Worm (Caenorhabditis elegans) whole organism, early embryonic: Measurements from ENCODE around the gene C39H7.4.

Experiments
- B0310.2 ChIP-seq: sonication (generic microtip); optimal IDR thresholded peaks from 2 replicates; lab custom pipeline; 2016; ENCODE audit warnings: mild to moderate bottlenecking, missing genetic modification characterization, missing compliant biosample characterization
- F13C5.2 ChIP-seq: sonication (generic microtip); optimal IDR thresholded peaks from 2 replicates; lab custom pipeline; 2017; ENCODE audit warnings: mild to moderate bottlenecking, missing genetic modification characterization, inconsistent platforms, missing compliant biosample characterization
- aly-1 ChIP-seq: sonication (generic microtip); optimal IDR thresholded peaks from 2 replicates; lab custom pipeline; 2016; ENCODE audit warnings: missing genetic modification characterization, missing compliant biosample characterization
- ama-1 ChIP-seq: fragments of 150-350 bp; optimal IDR thresholded peaks from 2 replicates; lab custom pipeline; 2014
- ceh-13 ChIP-seq: fragments of 200-800 bp; sonication (Bioruptor generic); optimal IDR thresholded peaks from 2 replicates; lab custom pipeline; 2018; ENCODE audit warnings: mild to moderate bottlenecking, missing genetic modification characterization, missing compliant biosample characterization
- ceh-36 ChIP-seq: sonication (generic microtip); optimal IDR thresholded peaks from 2 replicates; lab custom pipeline; 2016; ENCODE audit warnings: missing genetic modification characterization, inconsistent platforms, missing compliant biosample characterization
- ets-7 ChIP-seq: sonication (generic microtip); optimal IDR thresholded peaks from 2 replicates; lab custom pipeline; 2016; ENCODE audit warnings: missing genotype, missing genetic modification characterization, missing compliant biosample characterization
- flt-1 ChIP-seq: fragments of 200-800 bp; sonication (Bioruptor generic); IDR thresholded peaks from 2 replicates; pipeline ENCODE4 v1.3.6; 2022; ENCODE audit warnings: missing genetic modification characterization, missing compliant biosample characterization
- hmbx-1 ChIP-seq: sonication (generic microtip); optimal IDR thresholded peaks from 2 replicates; lab custom pipeline; 2016; ENCODE audit warnings: mild to moderate bottlenecking, missing genetic modification characterization, missing compliant biosample characterization
- hmg-4 ChIP-seq: fragments of 200-800 bp; sonication (Bioruptor generic); optimal IDR thresholded peaks from 2 replicates; lab custom pipeline; 2018; ENCODE audit warnings: mild to moderate bottlenecking, missing genetic modification characterization, missing compliant biosample characterization
- hnd-1 ChIP-seq: sonication (generic microtip); optimal IDR thresholded peaks from 2 replicates; lab custom pipeline; 2016; ENCODE audit warnings: missing genetic modification characterization, missing compliant biosample characterization
- pes-1 ChIP-seq: fragments of 200-800 bp; sonication (Bioruptor generic); IDR thresholded peaks from 2 replicates; pipeline ENCODE4 v1.3.6; 2022; ENCODE audit warnings: missing genetic modification reagents, missing genetic modification characterization, missing compliant biosample characterization
- scrt-1 ChIP-seq: fragments of 200-800 bp; sonication (Bioruptor generic); IDR thresholded peaks from 2 replicates; pipeline ENCODE4 v1.3.6; 2022; ENCODE audit warnings: missing genetic modification characterization, missing compliant biosample characterization
- sea-1 ChIP-seq: fragments of 200-800 bp; sonication (Bioruptor generic); conservative IDR thresholded peaks from 2 replicates; pipeline ENCODE4 v1.3.6; 2022; ENCODE audit warnings: missing genetic modification characterization, missing compliant biosample characterization
- tbx-11 ChIP-seq: fragments of 200-800 bp; sonication (Bioruptor generic); IDR thresholded peaks from 2 replicates; pipeline ENCODE4 v1.3.6; 2022; ENCODE audit warnings: missing genetic modification characterization, missing compliant biosample characterization
- tbx-37 ChIP-seq: fragments of 200-800 bp; sonication (Bioruptor generic); conservative IDR thresholded peaks from 2 replicates; pipeline ENCODE4 v1.3.6; 2022; ENCODE audit warnings: missing genetic modification reagents, missing genetic modification characterization, missing compliant biosample characterization
- tra-4 ChIP-seq: sonication (generic microtip); optimal IDR thresholded peaks from 2 replicates; lab custom pipeline; 2017; ENCODE audit warnings: missing genetic modification characterization, missing compliant biosample characterization

C39H7.4 gene

DNA sequence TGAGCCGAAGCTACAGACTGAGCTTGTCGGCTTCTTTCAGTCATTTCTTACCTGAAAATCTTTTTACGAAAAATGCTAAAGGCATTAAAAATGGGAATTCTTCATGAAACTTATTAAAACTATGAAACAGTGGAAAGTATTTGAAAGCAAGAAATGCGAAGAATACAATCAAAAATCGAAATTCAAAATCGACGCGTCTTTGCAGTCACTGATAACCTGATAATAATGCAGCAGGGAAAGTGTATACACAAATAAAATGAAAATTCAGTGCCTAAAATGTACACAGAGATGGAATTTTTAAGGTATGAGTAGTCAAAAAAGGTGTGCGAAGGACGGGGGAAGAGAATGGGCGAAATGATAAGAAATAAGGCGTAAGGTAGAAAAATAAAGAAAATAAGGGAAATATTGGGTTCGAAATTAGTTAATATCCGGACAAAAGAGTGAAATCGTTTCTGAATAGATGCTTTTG, at the start of gene C39H7.4:
C39H7.4 (minus strand) TSS at position 51 of the 469 bp plus-strand sequence.
- TF ChIP-seq scrt-1 (no peak), ama-1 (no peak), ceh-36 (no peak), flt-1 (no peak), sea-1 (no peak), B0310.2 (tag; lab: Kevin White, UChicago) (no peak), ceh-13 (GFP tag; lab: Kevin White, UChicago) (no peak), F13C5.2 (tag; lab: Kevin White, UChicago) (no peak), aly-1 (tag; lab: Kevin White, UChicago) (no peak), tra-4 (no peak), ets-7 (no peak), hnd-1 (tag; lab: Kevin White, UChicago) (no peak), hmbx-1 (no peak), tbx-37 (GFP tag; lab: Robert Waterston, UW) (no peak), pes-1 (GFP tag; lab: Robert Waterston, UW) (no peak)

DNA sequence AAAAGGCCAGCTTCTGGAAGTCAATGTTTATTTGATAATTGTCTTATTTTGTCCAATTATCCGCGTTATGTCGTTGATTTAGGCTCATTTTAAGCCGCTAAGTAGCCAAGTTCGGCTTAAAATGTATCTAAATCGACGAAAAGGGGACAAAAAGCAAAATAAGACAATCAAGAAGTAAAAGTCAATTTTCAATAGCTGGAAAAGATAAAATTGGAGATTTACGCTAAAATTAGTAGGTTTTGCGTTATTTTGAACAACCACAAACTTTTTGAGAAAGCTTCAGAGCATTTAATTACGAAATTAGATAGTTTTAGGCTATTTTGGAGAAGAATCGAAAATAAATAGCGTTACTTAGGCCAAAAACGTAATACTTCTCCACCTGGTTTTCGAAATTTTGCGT, 48.5 kb upstream of the C39H7.4 start:
- no peak for TF ChIP-seq ets-7
- no peak for TF ChIP-seq flt-1
- no peak for TF ChIP-seq ceh-13 (GFP tag; lab: Kevin White, UChicago)
- no peak for TF ChIP-seq tbx-11
- TF ChIP-seq F13C5.2 (tag; lab: Kevin White, UChicago), result no peak
- TF ChIP-seq B0310.2 (tag; lab: Kevin White, UChicago), result no peak
- TF ChIP-seq hnd-1 (tag; lab: Kevin White, UChicago), result no peak
- TF ChIP-seq sea-1, result no peak

DNA sequence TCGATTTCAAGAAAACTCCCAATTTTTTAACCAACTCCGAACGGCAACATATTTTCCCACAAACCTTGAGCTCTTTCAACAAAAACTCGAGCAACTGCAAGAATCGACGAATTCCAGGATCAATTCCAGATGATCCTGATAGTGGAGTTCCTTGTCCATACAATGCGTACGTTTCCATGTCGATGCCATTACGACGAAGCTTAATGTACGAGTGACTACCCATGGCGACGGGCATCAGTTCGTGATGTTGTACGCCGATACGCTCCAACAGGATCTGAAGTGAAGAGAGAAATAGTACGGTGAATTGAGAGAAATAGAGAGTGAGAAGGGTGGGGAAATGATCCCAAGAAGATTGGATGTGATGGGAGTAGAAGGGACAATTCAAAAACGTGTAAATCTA, 47.7 kb upstream of the C39H7.4 start:
- no peak for TF ChIP-seq hnd-1 (tag; lab: Kevin White, UChicago)

DNA sequence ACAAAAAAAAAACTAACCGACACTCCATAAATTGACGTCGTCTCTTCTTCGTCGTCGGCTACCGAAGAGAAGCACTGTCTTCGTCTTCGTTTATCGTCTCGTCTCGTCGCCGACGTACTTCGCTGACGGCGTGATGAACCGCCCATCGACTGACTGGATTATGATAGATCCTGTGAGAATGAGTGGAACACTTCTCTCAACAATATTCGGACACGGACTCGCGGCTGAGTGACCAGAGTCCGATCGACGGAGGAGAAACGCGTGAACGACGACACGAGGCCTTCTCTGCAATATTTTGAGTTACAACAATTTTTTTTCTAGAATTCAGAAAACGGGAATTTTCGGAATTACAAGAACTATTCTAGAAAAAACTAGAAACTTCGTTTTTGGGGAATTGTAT, 45.8 kb upstream of the C39H7.4 start, which contains the start of gene skn-1:
skn-1 (minus strand) TSS at position 146 of the 400 bp plus-strand sequence.
- no peak for TF ChIP-seq aly-1 (tag; lab: Kevin White, UChicago)
- TF ChIP-seq ets-7, result no peak
- no peak for TF ChIP-seq ceh-36
- no peak for TF ChIP-seq B0310.2 (tag; lab: Kevin White, UChicago)
- TF ChIP-seq scrt-1, result no peak

DNA sequence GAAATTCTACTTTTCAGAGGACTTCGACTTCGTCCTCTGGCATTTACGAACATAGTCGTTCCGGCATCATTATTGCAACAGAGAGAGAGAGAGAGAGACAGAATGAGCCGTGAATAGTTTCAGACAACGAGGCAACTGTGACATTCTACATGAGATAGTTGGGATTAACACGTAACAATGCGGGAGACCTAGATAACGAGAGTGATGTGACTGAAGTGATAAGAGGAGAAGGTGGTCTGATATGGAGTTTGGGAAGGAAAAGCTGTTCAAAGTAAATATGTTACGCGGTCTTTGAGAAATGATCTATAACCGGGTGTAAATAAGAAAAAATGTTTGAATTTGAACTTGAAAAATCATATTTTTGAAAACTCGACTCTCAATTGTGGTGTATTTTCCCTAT, 45.1 kb upstream of the C39H7.4 start:
- TF ChIP-seq flt-1, result no peak
- no peak for TF ChIP-seq F13C5.2 (tag; lab: Kevin White, UChicago)
- TF ChIP-seq tra-4, result no peak
- no peak for TF ChIP-seq scrt-1
- no peak for TF ChIP-seq aly-1 (tag; lab: Kevin White, UChicago)
- no peak for TF ChIP-seq tbx-37 (GFP tag; lab: Robert Waterston, UW)
- no peak for TF ChIP-seq sea-1

DNA sequence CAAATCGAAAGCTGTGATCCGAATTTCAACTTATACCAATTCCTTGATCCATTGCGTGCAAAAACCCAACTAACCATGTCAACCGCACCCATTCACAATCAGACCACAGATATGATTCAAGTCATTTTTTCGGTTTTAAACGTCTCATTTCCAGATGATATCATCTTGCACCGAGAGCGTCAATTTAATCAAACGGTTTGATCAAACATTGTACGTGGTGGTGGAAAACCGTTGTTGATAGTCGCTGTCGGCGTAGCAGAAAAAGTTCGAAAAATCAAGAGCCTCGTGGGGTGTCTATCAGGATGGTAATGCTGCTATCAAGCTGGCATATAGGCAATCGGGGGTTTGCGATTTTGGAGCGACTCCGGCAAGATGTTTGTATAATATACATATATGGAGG, 44.5 kb upstream of the C39H7.4 start:
- TF ChIP-seq B0310.2 (tag; lab: Kevin White, UChicago) (no peak), hnd-1 (tag; lab: Kevin White, UChicago) (no peak), F13C5.2 (tag; lab: Kevin White, UChicago) (no peak), scrt-1 (no peak), aly-1 (tag; lab: Kevin White, UChicago) (no peak), ama-1 (no peak), ceh-36 (no peak), flt-1 (no peak), hmbx-1 (no peak), pes-1 (GFP tag; lab: Robert Waterston, UW) (no peak), tbx-11 (no peak), hmg-4 (no peak), ceh-13 (GFP tag; lab: Kevin White, UChicago) (no peak), ets-7 (no peak), tra-4 (no peak), sea-1 (no peak), tbx-37 (GFP tag; lab: Robert Waterston, UW) (no peak)

DNA sequence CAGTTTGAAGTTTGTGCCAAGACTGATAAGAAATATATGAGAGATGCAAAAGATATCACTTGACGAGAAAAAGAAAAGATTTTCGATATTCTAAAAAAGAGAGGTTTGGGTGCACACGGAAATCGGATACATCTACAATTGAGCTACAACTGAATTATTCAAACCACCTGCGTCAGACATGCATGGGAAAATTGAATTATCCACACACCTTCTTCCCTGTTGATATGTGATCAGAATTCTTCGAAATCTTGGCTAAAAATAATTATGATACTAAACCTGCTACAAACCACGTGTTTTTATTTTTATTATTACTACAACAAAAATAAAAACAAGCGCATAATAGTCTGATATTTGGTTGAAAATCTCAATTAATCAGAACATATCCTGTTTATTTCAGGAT, 43.8 kb upstream of the C39H7.4 start:
- TF ChIP-seq scrt-1, result no peak
- no peak for TF ChIP-seq F13C5.2 (tag; lab: Kevin White, UChicago)
- no peak for TF ChIP-seq ceh-13 (GFP tag; lab: Kevin White, UChicago)
- no peak for TF ChIP-seq tbx-37 (GFP tag; lab: Robert Waterston, UW)
- no peak for TF ChIP-seq hmbx-1
- no peak for TF ChIP-seq tbx-11

DNA sequence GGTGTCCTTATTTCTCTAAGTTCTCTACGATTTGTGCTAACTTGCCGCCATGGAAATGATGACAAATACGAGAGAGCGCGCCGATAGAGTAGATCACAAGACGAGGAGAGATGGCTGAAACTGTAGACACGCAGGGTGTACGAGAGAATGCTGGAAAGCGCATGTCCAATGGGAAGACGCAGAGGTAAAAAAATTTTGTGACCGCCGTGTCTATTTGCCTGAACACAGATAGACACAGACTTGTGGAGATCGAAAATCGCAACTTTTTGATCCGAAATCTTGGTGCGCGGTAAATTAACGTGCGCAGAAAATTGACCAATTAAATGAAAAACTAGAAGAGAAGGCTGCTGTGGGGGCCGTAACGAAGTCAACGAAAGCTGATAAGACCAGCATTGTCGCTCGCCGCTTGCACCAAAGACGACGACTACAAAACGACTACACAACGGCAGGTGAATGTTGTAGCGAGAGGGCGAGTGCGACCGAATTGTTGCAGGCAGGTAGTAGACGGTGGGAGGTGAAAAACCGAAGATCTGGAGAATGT, 42.8 kb upstream of the C39H7.4 start:
- TF ChIP-seq ama-1 (no peak), B0310.2 (tag; lab: Kevin White, UChicago) (no peak), hmbx-1 (no peak), aly-1 (tag; lab: Kevin White, UChicago) (no peak), flt-1 (no peak), tbx-11 (no peak), sea-1 (no peak), tra-4 (no peak), hmg-4 (no peak), pes-1 (GFP tag; lab: Robert Waterston, UW) (no peak), F13C5.2 (tag; lab: Kevin White, UChicago) (no peak), tbx-37 (GFP tag; lab: Robert Waterston, UW) (no peak), scrt-1 (no peak), hnd-1 (tag; lab: Kevin White, UChicago) (no peak), ceh-13 (GFP tag; lab: Kevin White, UChicago) (no peak), ets-7 (no peak), ceh-36 (no peak)

DNA sequence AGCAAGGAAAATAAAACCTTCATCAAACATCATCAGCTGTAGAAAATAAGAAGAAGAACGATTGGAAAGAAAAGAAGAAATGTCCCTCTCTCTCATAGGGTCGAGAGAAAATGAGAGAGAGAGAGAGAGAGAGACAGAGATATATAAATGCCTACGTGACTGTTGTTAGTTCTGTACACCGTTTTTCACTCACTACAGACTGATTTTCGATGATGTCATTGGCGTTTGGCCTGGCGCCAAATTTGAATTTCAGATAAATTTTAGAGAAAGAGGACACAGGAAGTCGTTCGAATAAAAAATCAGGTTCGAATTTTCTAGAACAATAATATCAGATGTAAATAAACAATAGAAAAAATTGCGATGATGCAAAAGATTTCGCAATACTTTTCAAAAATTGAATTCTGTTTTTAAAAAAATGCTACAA, 41.6 kb upstream of the C39H7.4 start:
- TF ChIP-seq sea-1 (no peak), ets-7 (no peak)
